Worm (Caenorhabditis elegans) whole organism, midembryonic: ENCODE results near the gene best-2.

ENCODE experiments used
- cog-1 ChIP-seq: sonication (generic microtip); optimal IDR thresholded peaks from 2 replicates; lab custom pipeline; 2016; ENCODE audit warnings: missing genetic modification characterization, missing compliant biosample characterization
- klf-2 ChIP-seq: fragments of 200-800 bp; sonication (Bioruptor generic); conservative IDR thresholded peaks from 2 replicates; pipeline ENCODE4 v1.3.6; 2022; ENCODE audit warnings: missing genetic modification reagents, missing genetic modification characterization, missing compliant biosample characterization
- med-1 ChIP-seq: sonication (generic microtip); optimal IDR thresholded peaks from 2 replicates; lab custom pipeline; 2017; ENCODE audit warnings: missing genetic modification characterization, mild to moderate bottlenecking, missing compliant biosample characterization, antibody characterized with exemption, missing genetic modification reagents; ENCODE audit not compliant: insufficient read depth
- ref-1 ChIP-seq: fragments of 200-800 bp; sonication (Bioruptor generic); conservative IDR thresholded peaks from 2 replicates; pipeline ENCODE4 v1.3.6; 2022; ENCODE audit warnings: missing genetic modification reagents, missing genetic modification characterization, missing compliant biosample characterization
- tab-1 ChIP-seq: fragments of 200-800 bp; sonication (Bioruptor generic); IDR thresholded peaks from 2 replicates; pipeline ENCODE4 v1.3.6; 2022; ENCODE audit warnings: missing genetic modification characterization, missing compliant biosample characterization
- ztf-29 ChIP-seq: fragments of 200-800 bp; sonication (Bioruptor generic); IDR thresholded peaks from 2 replicates; pipeline ENCODE4 v1.3.6; 2022; ENCODE audit warnings: missing genetic modification reagents, missing genetic modification characterization, missing compliant biosample characterization

ce11 chrIV:13090967-13091366, 21.9 kb downstream of the best-2 start, which contains the start of gene col-132:
- no peak for TF ChIP-seq ref-1
- no peak for TF ChIP-seq ztf-29 (GFP tag; lab: Robert Waterston, UW)
- TF ChIP-seq cog-1 (tag; lab: Kevin White, UChicago), result no peak
- TF ChIP-seq klf-2 (GFP tag; lab: Robert Waterston, UW), result no peak
- no peak for TF ChIP-seq tab-1 (GFP tag; lab: Robert Waterston, UW)
- no peak for TF ChIP-seq med-1
